Fruit fly (Drosophila melanogaster): ENCODE results near the gene CG2310.

Gene CG2310

DNA sequence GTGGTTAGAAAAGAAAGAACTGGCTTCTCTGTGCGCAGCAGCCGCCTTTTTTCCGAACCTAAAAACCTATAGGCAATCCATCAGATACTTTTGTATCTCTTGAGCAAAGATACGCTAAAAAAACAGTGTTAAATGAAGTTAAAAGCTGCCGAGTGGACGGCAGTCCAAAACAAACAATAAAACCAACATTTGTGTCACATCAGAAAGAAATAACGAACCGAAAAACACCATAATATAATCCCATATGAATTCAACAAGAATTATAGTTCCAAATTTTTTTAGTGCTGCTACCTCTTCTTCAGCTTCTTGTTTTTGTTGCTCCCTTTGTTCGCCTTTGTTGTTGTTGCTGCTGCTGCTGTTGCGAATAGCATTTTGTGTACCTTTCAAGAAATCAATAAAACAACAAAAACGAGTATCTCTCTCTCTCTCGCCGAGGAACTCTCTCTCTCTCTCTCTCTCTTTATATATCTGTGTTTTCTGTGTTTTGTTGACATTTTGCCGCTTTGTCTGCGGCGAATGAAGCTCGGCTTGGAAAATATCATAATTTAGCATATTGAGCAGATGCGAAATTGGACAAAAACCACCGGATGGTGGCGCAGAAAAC, 35.4 kb downstream of the CG2310 start (continued):
- TF ChIP-seq CoRest (tag; optimal IDR thresholded peaks at IDR 0.05) (peak; percentile 7), corto (GFP tag; optimal IDR thresholded peaks at IDR 0.05) (no peak), CG8290 (GFP tag; optimal IDR thresholded peaks at IDR 0.05) (no peak), CG8290 (tag; optimal IDR thresholded peaks at IDR 0.05) (no peak)

DNA sequence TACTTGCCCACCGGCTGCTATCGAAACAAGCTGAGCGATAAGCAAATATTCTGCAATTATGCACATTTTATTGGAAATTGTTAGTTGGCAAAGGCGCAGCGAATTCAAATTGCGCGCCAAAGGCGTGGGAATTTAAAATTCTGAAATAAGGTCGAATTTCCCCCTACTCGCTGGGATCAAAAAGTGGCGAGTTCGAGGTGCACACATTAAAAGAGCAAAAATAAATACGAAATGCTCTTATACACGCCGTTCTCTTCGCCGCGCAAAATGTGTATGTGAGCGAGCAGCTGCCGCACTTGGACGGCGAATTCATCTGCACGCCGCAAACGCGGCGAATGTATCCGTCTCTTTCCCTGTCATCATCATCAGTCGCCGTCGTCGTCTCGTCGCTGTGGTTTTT, 36.1 kb downstream of the CG2310 start:
- TF ChIP-seq cg (GFP tag; optimal IDR thresholded peaks at IDR 0.05): peak; percentile 37
- TF ChIP-seq E2f2 (GFP tag; IDR thresholded peaks at IDR 0.05): peak; percentile 91
- peak; percentile 33; the same call in 1 of the 2 replicates for TF ChIP-seq hbn (GFP tag; IDR thresholded peaks at IDR 0.05; ENCODE audit: partially characterized antibody)
- TF ChIP-seq CG13287 (GFP tag; IDR thresholded peaks at IDR 0.05; ENCODE audit: partially characterized antibody): peak; percentile 29
- TF ChIP-seq CG12155 (GFP tag; optimal IDR thresholded peaks at IDR 0.05): peak; percentile 98
- no peak for TF ChIP-seq CG6854 (GFP tag; optimal IDR thresholded peaks at IDR 0.05)
- TF ChIP-seq chinmo (GFP tag; IDR thresholded peaks at IDR 0.05; ENCODE audit: partially characterized antibody): peak; percentile 89; the same call in 2 of the 4 replicates
- peak; percentile 50 for TF ChIP-seq stwl (tag; optimal IDR thresholded peaks at IDR 0.05)
- TF ChIP-seq CG4360 (GFP tag; IDR thresholded peaks at IDR 0.05): no peak; the same call in 1 of the 2 replicates
- no peak for TF ChIP-seq Atf3 (GFP tag; optimal IDR thresholded peaks at IDR 0.05)
- peak; percentile 18 for TF ChIP-seq Sry-δ (GFP tag; optimal IDR thresholded peaks at IDR 0.05)
- peak; percentile 12 for TF ChIP-seq nom (GFP tag; optimal IDR thresholded peaks at IDR 0.05)
- TF ChIP-seq Dp (GFP tag; optimal IDR thresholded peaks at IDR 0.05): peak; percentile 81
- no peak for TF ChIP-seq NC2β (GFP tag; optimal IDR thresholded peaks at IDR 0.05)
- TF ChIP-seq sens (GFP tag): peak; percentile 35
- TF ChIP-seq CG1832 (GFP tag; optimal IDR thresholded peaks at IDR 0.05): peak; percentile 35
- peak; percentile 31; the same call in 1 of the 3 replicates for TF ChIP-seq zen2 (GFP tag; IDR thresholded peaks at IDR 0.05; ENCODE audit: partially characterized antibody)
- peak in 1 of 3 experiments; percentile 33 for TF ChIP-seq Stat92E (GFP tag; optimal IDR thresholded peaks at IDR 0.05)
- no peak for TF ChIP-seq CG32532 (GFP tag; IDR thresholded peaks at IDR 0.05)
- peak; percentile 1 for TF ChIP-seq MESR4 (GFP tag; optimal IDR thresholded peaks at IDR 0.05)
- peak; percentile 87 for TF ChIP-seq CG3163 (GFP tag; optimal IDR thresholded peaks at IDR 0.05)
- peak; percentile 3; the same call in 1 of the 2 replicates for TF ChIP-seq onecut (GFP tag; IDR thresholded peaks at IDR 0.05)
- TF ChIP-seq Rfx (GFP tag; IDR thresholded peaks at IDR 0.05): 0 out of 2 replicates have a peak, but pooled peaks have one; percentile 16
- TF ChIP-seq Trl (optimal IDR thresholded peaks at IDR 0.05): peak; percentile 64 to 77
- no peak for TF ChIP-seq Trl (GFP tag; optimal IDR thresholded peaks at IDR 0.05)
- TF ChIP-seq HLHmδ (GFP tag; optimal IDR thresholded peaks at IDR 0.05): peak; percentile 13
- TF ChIP-seq CG14710 (tag; optimal IDR thresholded peaks at IDR 0.05): no peak
- no peak for TF ChIP-seq CG8290 (GFP tag; optimal IDR thresholded peaks at IDR 0.05)
- no peak for TF ChIP-seq CG8290 (tag; optimal IDR thresholded peaks at IDR 0.05)
- TF ChIP-seq ci (GFP tag; IDR thresholded peaks at IDR 0.05): peak; percentile 42; the same call in 1 of the 3 replicates
- TF ChIP-seq fru (optimal IDR thresholded peaks at IDR 0.05): peak; percentile 47
- peak; percentile 28; the same call in 1 of the 2 replicates for TF ChIP-seq CG32767 (GFP tag; IDR thresholded peaks at IDR 0.05)
- peak; percentile 4 for TF ChIP-seq CG11504 (tag; optimal IDR thresholded peaks at IDR 0.05)
- peak; percentile 38; the same call in 1 of the 4 replicates for TF ChIP-seq Dll (GFP tag; IDR thresholded peaks at IDR 0.05; ENCODE audit: partially characterized antibody)

DNA sequence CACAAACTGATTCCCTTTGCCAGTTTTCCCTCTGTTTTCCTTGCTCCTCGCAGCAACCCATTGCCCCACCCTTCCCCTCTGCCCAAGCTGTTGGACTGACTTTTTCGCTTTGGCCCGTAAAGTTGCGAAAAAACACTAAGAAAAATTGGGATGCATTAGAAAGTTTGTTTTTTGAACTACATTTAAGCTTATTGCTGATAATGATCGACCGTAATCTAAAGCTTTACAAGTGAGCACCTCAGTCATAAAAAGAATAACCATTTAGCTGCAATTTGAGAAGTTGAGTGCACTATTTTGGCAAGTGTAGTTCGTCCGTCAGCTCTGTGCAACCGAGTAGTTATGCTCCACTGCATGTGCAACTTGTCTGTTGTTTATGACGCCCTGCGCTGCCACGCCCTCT, 43.0 kb downstream of the CG2310 start:
- TF ChIP-seq Drgx (GFP tag; IDR thresholded peaks at IDR 0.05) (peak; percentile 52; the same call in 1 of the 2 replicates), CG16779 (GFP tag; IDR thresholded peaks at IDR 0.05) (no peak)
